Fruit fly (Drosophila melanogaster): ENCODE data around the gene CG9072.

- TF ChIP-seq CG11762 (GFP tag; optimal IDR thresholded peaks at IDR 0.05; ENCODE audit: insufficient read depth) (no peak), CG6792 (GFP tag; optimal IDR thresholded peaks at IDR 0.05) (no peak), CG4318 (GFP tag; optimal IDR thresholded peaks at IDR 0.05) (no peak), Gug (GFP tag; IDR thresholded peaks at IDR 0.05) (no peak), Blimp-1 (GFP tag; optimal IDR thresholded peaks at IDR 0.05) (no peak), Eip78C (GFP tag) (peak; percentile 73), CG7368 (GFP tag; optimal IDR thresholded peaks at IDR 0.05) (no peak), CG34406 (GFP tag; optimal IDR thresholded peaks at IDR 0.05) (no peak)
These were observed 32.3 kb downstream of the CG9072 start, which contains the start of the genes hiw and ND-B18 for dm6 chrX:15063404-15064062.
